Fruit fly (Drosophila melanogaster) whole organism, embryonic: Measurements from ENCODE around the gene Psn.

Experiments
- BEAF-32 ChIP-seq: fragments of 200-800 bp; sonication (Bioruptor generic); optimal IDR thresholded peaks from 3 replicates; lab custom pipeline; 2017; ENCODE audit warnings: missing biosample characterization, missing genetic modification characterization, mild to moderate bottlenecking, moderate library complexity, missing genetic modification reagents
- BtbVII ChIP-seq: fragments of 200-800 bp; sonication (Bioruptor generic); optimal IDR thresholded peaks from 3 replicates; lab custom pipeline; 2017; ENCODE audit warnings: missing biosample characterization, mild to moderate bottlenecking, missing genetic modification characterization
- C15 ChIP-seq: fragments of 200-800 bp; sonication (Bioruptor generic); IDR thresholded peaks from 3 replicates; pipeline ENCODE4 v1.3.6; 2022; ENCODE audit warnings: missing biosample characterization, missing genetic modification characterization
- CG10959 ChIP-seq: fragments of 200-800 bp; sonication (Bioruptor generic); IDR thresholded peaks from 2 replicates; pipeline ENCODE4 v1.3.6; 2022; ENCODE audit warnings: missing biosample characterization, missing genetic modification characterization
- CG11093 ChIP-seq: fragments of 200-800 bp; sonication (Bioruptor generic); IDR thresholded peaks from 3 replicates; pipeline ENCODE4 v1.3.6; 2022; ENCODE audit warnings: missing biosample characterization, missing genetic modification characterization
- CG12942 ChIP-seq: fragments of 200-800 bp; sonication (Bioruptor generic); optimal IDR thresholded peaks from 3 replicates; lab custom pipeline; 2016; ENCODE audit warnings: missing biosample characterization, missing genetic modification characterization
- CG15011 ChIP-seq: fragments of 200-800 bp; sonication (Bioruptor generic); optimal IDR thresholded peaks from 3 replicates; lab custom pipeline; 2018; ENCODE audit warnings: missing biosample characterization, mild to moderate bottlenecking, missing genetic modification characterization
- CG16813 ChIP-seq: fragments of 200-800 bp; sonication (Bioruptor generic); IDR thresholded peaks from 3 replicates; pipeline ENCODE4 v1.3.6; 2022; ENCODE audit warnings: missing biosample characterization, missing genetic modification characterization; ENCODE audit not compliant: partially characterized antibody
- CG17802 ChIP-seq: fragments of 200-800 bp; sonication (Bioruptor generic); optimal IDR thresholded peaks from 2 replicates; lab custom pipeline; 2018; ENCODE audit warnings: missing biosample characterization, mild to moderate bottlenecking, missing genetic modification characterization, moderate library complexity
- CG31365 ChIP-seq: fragments of 200-800 bp; sonication (Bioruptor generic); optimal IDR thresholded peaks from 2 replicates; lab custom pipeline; 2018; ENCODE audit warnings: missing biosample characterization, mild to moderate bottlenecking, missing genetic modification characterization
- CG43689 ChIP-seq: fragments of 200-800 bp; sonication (Bioruptor generic); IDR thresholded peaks from 2 replicates; pipeline ENCODE4 v1.3.6; 2022; ENCODE audit warnings: missing biosample characterization, missing genetic modification characterization
- CG6272 ChIP-seq: fragments of 200-800 bp; sonication (Bioruptor generic); IDR thresholded peaks from 2 replicates; pipeline ENCODE4 v1.3.6; 2022; ENCODE audit warnings: missing biosample characterization, missing genetic modification characterization
- CG6813 ChIP-seq: fragments of 200-800 bp; sonication (Bioruptor generic); optimal IDR thresholded peaks from 2 replicates; lab custom pipeline; 2017; ENCODE audit warnings: missing biosample characterization, missing genetic modification characterization, mild to moderate bottlenecking, moderate library complexity, missing genetic modification reagents
- CG7745 ChIP-seq: fragments of 200-800 bp; sonication (Bioruptor generic); optimal IDR thresholded peaks from 2 replicates; lab custom pipeline; 2018; ENCODE audit warnings: missing biosample characterization, mild to moderate bottlenecking, missing genetic modification characterization, moderate library complexity
- CG7839 ChIP-seq: fragments of 200-800 bp; sonication (Bioruptor generic); optimal IDR thresholded peaks from 3 replicates; lab custom pipeline; 2018; ENCODE audit warnings: missing biosample characterization, mild to moderate bottlenecking, missing genetic modification characterization, moderate library complexity
- CrebB ChIP-seq: fragments of 200-800 bp; sonication (Bioruptor generic); optimal IDR thresholded peaks from 3 replicates; lab custom pipeline; 2018; ENCODE audit warnings: missing biosample characterization, mild to moderate bottlenecking, missing genetic modification characterization
- Dll ChIP-seq: fragments of 200-800 bp; sonication (Bioruptor generic); IDR thresholded peaks from 4 replicates; pipeline ENCODE4 v1.3.6; 2022; ENCODE audit warnings: missing biosample characterization, missing genetic modification characterization; ENCODE audit not compliant: partially characterized antibody
- Ets97D ChIP-seq: fragments of 200-800 bp; sonication (Bioruptor generic); optimal IDR thresholded peaks from 3 replicates; lab custom pipeline; 2016; ENCODE audit warnings: missing biosample characterization, missing genetic modification characterization
- Hmr ChIP-seq: fragments of 200-800 bp; sonication (Bioruptor generic); optimal IDR thresholded peaks from 3 replicates; lab custom pipeline; 2017; ENCODE audit warnings: mild to moderate bottlenecking, missing biosample characterization, missing genetic modification reagents, missing genetic modification characterization
- Hr39 ChIP-seq: fragments of >200 bp; optimal IDR thresholded peaks from 2 replicates; lab custom pipeline; 2017
- Max ChIP-seq: fragments of 200-800 bp; sonication (Bioruptor generic); optimal IDR thresholded peaks from 2 replicates; lab custom pipeline; 2016; ENCODE audit warnings: missing biosample characterization, mild to moderate bottlenecking, missing genetic modification characterization
- NFAT ChIP-seq: fragments of 200-800 bp; sonication (Bioruptor generic); IDR thresholded peaks from 2 replicates; pipeline ENCODE4 v1.3.6; 2022; ENCODE audit warnings: missing biosample characterization, missing genetic modification characterization
- NfI ChIP-seq: fragments of 200-800 bp; sonication (Bioruptor generic); optimal IDR thresholded peaks from 3 replicates; lab custom pipeline; 2018; ENCODE audit warnings: missing biosample characterization, mild to moderate bottlenecking, missing genetic modification characterization, moderate library complexity
- Pdp1 ChIP-seq, 2 experiments: fragments of 200-800 bp; sonication (Bioruptor generic); optimal IDR thresholded peaks; 3 replicates each; lab custom pipeline; 2016; ENCODE audit warnings: missing biosample characterization in 2 of 2, missing genetic modification characterization in 2 of 2, mild to moderate bottlenecking in 1 of 2, moderate library complexity in 1 of 2
- Poxn ChIP-seq: fragments of 200-800 bp; sonication (Bioruptor generic); IDR thresholded peaks from 2 replicates; pipeline ENCODE4 v1.3.6; 2022; ENCODE audit warnings: missing biosample characterization, missing genetic modification characterization
- Taf1 ChIP-seq: fragments of 200-800 bp; sonication (Bioruptor generic); IDR thresholded peaks from 2 replicates; pipeline ENCODE4 v1.3.6; 2022; ENCODE audit warnings: missing biosample characterization, missing genetic modification characterization
- ab ChIP-seq: fragments of 200-800 bp; sonication (Bioruptor generic); optimal IDR thresholded peaks from 2 replicates; lab custom pipeline; 2016; ENCODE audit warnings: missing biosample characterization, missing genetic modification characterization
- ato ChIP-seq: fragments of 200-800 bp; sonication (Bioruptor generic); IDR thresholded peaks from 2 replicates; pipeline ENCODE4 v1.3.6; 2022; ENCODE audit warnings: missing biosample characterization, missing genetic modification characterization; ENCODE audit not compliant: partially characterized antibody
- chinmo ChIP-seq: fragments of 200-800 bp; sonication (Bioruptor generic); IDR thresholded peaks from 4 replicates; pipeline ENCODE4 v1.3.6; 2022; ENCODE audit warnings: missing biosample characterization, missing genetic modification characterization; ENCODE audit not compliant: partially characterized antibody
- dati ChIP-seq: fragments of 200-800 bp; sonication (Bioruptor generic); IDR thresholded peaks from 2 replicates; pipeline ENCODE4 v1.3.6; 2022; ENCODE audit warnings: missing biosample characterization, missing genetic modification characterization
- disco-r ChIP-seq: fragments of 200-800 bp; sonication (Bioruptor generic); optimal IDR thresholded peaks from 2 replicates; lab custom pipeline; 2016; ENCODE audit warnings: missing biosample characterization, missing genetic modification characterization
- grn ChIP-seq: fragments of 200-800 bp; sonication (Bioruptor generic); optimal IDR thresholded peaks from 3 replicates; lab custom pipeline; 2017; ENCODE audit warnings: missing biosample characterization, missing genetic modification characterization
- ham ChIP-seq: fragments of 200-800 bp; sonication (Bioruptor generic); IDR thresholded peaks from 2 replicates; pipeline ENCODE4 v1.3.6; 2022; ENCODE audit warnings: missing biosample characterization, missing genetic modification characterization
- jigr1 ChIP-seq: fragments of 200-800 bp; sonication (Bioruptor generic); IDR thresholded peaks from 3 replicates; pipeline ENCODE4 v1.3.6; 2022; ENCODE audit warnings: missing biosample characterization, missing genetic modification characterization
- kah ChIP-seq: fragments of 200-800 bp; sonication (Bioruptor generic); optimal IDR thresholded peaks from 2 replicates; lab custom pipeline; 2018; ENCODE audit warnings: missing biosample characterization, mild to moderate bottlenecking, missing genetic modification characterization
- ken ChIP-seq: fragments of 200-800 bp; sonication (Bioruptor generic); IDR thresholded peaks from 3 replicates; pipeline ENCODE4 v1.3.6; 2022; ENCODE audit warnings: missing biosample characterization, missing genetic modification characterization
- lmd ChIP-seq: fragments of 200-800 bp; sonication (Bioruptor generic); IDR thresholded peaks from 2 replicates; pipeline ENCODE4 v1.3.6; 2022; ENCODE audit warnings: missing biosample characterization, missing genetic modification characterization
- lov ChIP-seq, 2 experiments: fragments of 200-800 bp in 1 of 2; fragments of >200 bp in 1 of 2; sonication (Bioruptor generic) in 1 of 2; IDR thresholded peaks in 1 of 2; optimal IDR thresholded peaks in 1 of 2; 2 replicates in 1 of 2; 3 replicates in 1 of 2; pipeline versions ENCODE4 v1.3.6 to Lab custom; 2017 to 2022; ENCODE audit warnings: missing biosample characterization in 1 of 2, missing genetic modification characterization in 1 of 2
- maf-S ChIP-seq: fragments of 200-800 bp; sonication (Bioruptor generic); optimal IDR thresholded peaks from 2 replicates; lab custom pipeline; 2016; ENCODE audit warnings: missing biosample characterization, missing genetic modification characterization
- mld ChIP-seq: fragments of 200-800 bp; sonication (Bioruptor generic); IDR thresholded peaks from 3 replicates; pipeline ENCODE4 v1.3.6; 2022; ENCODE audit warnings: missing biosample characterization, missing genetic modification characterization; ENCODE audit not compliant: partially characterized antibody
- nerfin-2 ChIP-seq: fragments of 200-800 bp; sonication (Bioruptor generic); IDR thresholded peaks from 2 replicates; pipeline ENCODE4 v1.3.6; 2022; ENCODE audit warnings: missing biosample characterization, missing genetic modification characterization; ENCODE audit not compliant: partially characterized antibody
- peb ChIP-seq: fragments of 200-800 bp; sonication (Bioruptor generic); IDR thresholded peaks from 2 replicates; pipeline ENCODE4 v1.3.6; 2022; ENCODE audit warnings: missing biosample characterization, missing genetic modification characterization
- phol ChIP-seq: fragments of 200-800 bp; sonication (Bioruptor generic); optimal IDR thresholded peaks from 3 replicates; lab custom pipeline; 2018; ENCODE audit warnings: missing biosample characterization, mild to moderate bottlenecking, missing genetic modification characterization, moderate library complexity
- pros ChIP-seq: fragments of 200-800 bp; sonication (Bioruptor generic); optimal IDR thresholded peaks from 3 replicates; lab custom pipeline; 2019; ENCODE audit warnings: missing biosample characterization, mild to moderate bottlenecking, missing genetic modification characterization, moderate library complexity
- ranshi ChIP-seq: fragments of 200-800 bp; sonication (Bioruptor generic); IDR thresholded peaks from 2 replicates; pipeline ENCODE4 v1.3.6; 2022; ENCODE audit warnings: missing biosample characterization, missing genetic modification characterization
- scrt ChIP-seq: fragments of 200-800 bp; sonication (Bioruptor generic); optimal IDR thresholded peaks from 2 replicates; lab custom pipeline; 2018; ENCODE audit warnings: missing biosample characterization, mild to moderate bottlenecking, missing genetic modification characterization, moderate library complexity
- sd ChIP-seq: fragments of 200-800 bp; sonication (Bioruptor generic); optimal IDR thresholded peaks from 3 replicates; lab custom pipeline; 2018; ENCODE audit warnings: missing biosample characterization, mild to moderate bottlenecking, missing genetic modification characterization, moderate library complexity
- shn ChIP-seq: fragments of 200-800 bp; sonication (Bioruptor generic); optimal IDR thresholded peaks from 3 replicates; lab custom pipeline; 2016; ENCODE audit warnings: missing biosample characterization, missing genetic modification characterization
- sisA ChIP-seq: fragments of 200-800 bp; sonication (Bioruptor generic); IDR thresholded peaks from 2 replicates; pipeline ENCODE4 v1.3.6; 2022; ENCODE audit warnings: missing biosample characterization, missing genetic modification characterization

Gene Psn

dm6 chr3L:20473021-20473799 lies 40.9 kb downstream of the Psn start, which contains the start of the genes CG32428 and CG5969 (continued):
- TF ChIP-seq CG10959 (GFP tag; lab: Robert Waterston, UW), result no peak
- no peak for TF ChIP-seq CG11093 (GFP tag; lab: Robert Waterston, UW)
- TF ChIP-seq lov (optimal IDR thresholded peaks at IDR 0.05; lab: Kevin White, UChicago), result no peak
- TF ChIP-seq lov (GFP tag; IDR thresholded peaks at IDR 0.05; lab: Robert Waterston, UW), result no peak
- no peak for TF ChIP-seq BtbVII (GFP tag; lab: Kevin White, UChicago)
- peak; percentile 57 for TF ChIP-seq ranshi (GFP tag; lab: Robert Waterston, UW)
- no peak for TF ChIP-seq Pdp1 (GFP tag; optimal IDR thresholded peaks at IDR 0.05; lab: Kevin White, UChicago)
- TF ChIP-seq maf-S (GFP tag; lab: Kevin White, UChicago), result no peak
- TF ChIP-seq jigr1, result no peak
- peak; percentile 13 for TF ChIP-seq CrebB (tag; lab: Kevin White, UChicago)
- no peak for TF ChIP-seq CG31365 (tag; lab: Kevin White, UChicago)
- TF ChIP-seq CG7745 (tag; lab: Kevin White, UChicago), result no peak
- TF ChIP-seq Taf1 (GFP tag; lab: Robert Waterston, UW), result peak; percentile 49
- no peak for TF ChIP-seq peb (GFP tag; lab: Robert Waterston, UW)
- no peak for TF ChIP-seq CG43689 (GFP tag; lab: Robert Waterston, UW)
- TF ChIP-seq sd, result peak; percentile 69
- no peak for TF ChIP-seq mld (GFP tag; lab: Robert Waterston, UW)
- peak; percentile 64; the same call in 1 of the 4 replicates for TF ChIP-seq chinmo (GFP tag; lab: Robert Waterston, UW)
- TF ChIP-seq CG16813 (GFP tag; lab: Robert Waterston, UW), result no peak
- peak; percentile 83 for TF ChIP-seq Hmr (GFP tag; lab: Kevin White, UChicago)
- TF ChIP-seq pros (GFP tag; lab: Kevin White, UChicago), result no peak
- peak; percentile 71 for TF ChIP-seq NFAT (GFP tag; lab: Robert Waterston, UW)
- peak; percentile 45 for TF ChIP-seq Max (GFP tag; lab: Kevin White, UChicago)
- TF ChIP-seq lmd, result peak; percentile 64
- TF ChIP-seq CG6272 (GFP tag; lab: Robert Waterston, UW), result 0 out of 2 replicates have a peak, but pooled peaks have one; percentile 24
- TF ChIP-seq grn (GFP tag; lab: Kevin White, UChicago), result no peak
- TF ChIP-seq nerfin-2 (GFP tag; lab: Robert Waterston, UW), result no peak
- no peak for TF ChIP-seq CG15011 (GFP tag; lab: Kevin White, UChicago)
- peak; percentile 20 for TF ChIP-seq CG6813 (GFP tag; lab: Kevin White, UChicago)
- TF ChIP-seq dati (GFP tag; lab: Robert Waterston, UW), result no peak
- no peak for TF ChIP-seq C15
- TF ChIP-seq phol (tag; lab: Kevin White, UChicago), result peak; percentile 69
- TF ChIP-seq CG17802, result peak; percentile 3
- TF ChIP-seq ato (GFP tag; lab: Robert Waterston, UW), result no peak
- TF ChIP-seq BEAF-32, result peak; percentile 52
- no peak for TF ChIP-seq ken (GFP tag; lab: Robert Waterston, UW)
- TF ChIP-seq sisA (GFP tag; lab: Robert Waterston, UW), result peak; percentile 37; the same call in 1 of the 2 replicates
- TF ChIP-seq disco-r (GFP tag; lab: Kevin White, UChicago), result no peak
- TF ChIP-seq ab (GFP tag; lab: Kevin White, UChicago), result no peak
- peak; percentile 16 for TF ChIP-seq CG12942 (GFP tag; lab: Kevin White, UChicago)
- no peak for TF ChIP-seq kah (GFP tag; lab: Kevin White, UChicago)
- TF ChIP-seq scrt (GFP tag; lab: Kevin White, UChicago), result peak; percentile 9
- peak; percentile 67 for TF ChIP-seq NfI (GFP tag; lab: Kevin White, UChicago)
- TF ChIP-seq Poxn (GFP tag; lab: Robert Waterston, UW), result no peak
- TF ChIP-seq shn, result no peak
- TF ChIP-seq Ets97D (GFP tag; lab: Kevin White, UChicago), result peak; percentile 39
- no peak for TF ChIP-seq Dll (GFP tag; lab: Robert Waterston, UW)
- peak; percentile 76 for TF ChIP-seq CG7839
- no peak for TF ChIP-seq Hr39 (lab: Kevin White, UChicago)
- no peak for TF ChIP-seq ham (GFP tag; lab: Robert Waterston, UW)
